Worm (Caenorhabditis elegans): ENCODE data around the gene ins-22.

The ins-22 gene

ce11 chrIII:10000428-10000827 is 25.7 kb upstream of the ins-22 start, which contains the start of gene C05B5.2:
Gene C05B5.2 (minus strand): TSS chrIII:10000528.
- no peak for TF ChIP-seq dpl-1 (GFP tag; optimal IDR thresholded peaks at IDR 0.05)
- no peak for TF ChIP-seq grh-1 (GFP tag; IDR thresholded peaks at IDR 0.05)
- TF ChIP-seq elt-3 (tag; optimal IDR thresholded peaks at IDR 0.05): no peak
- TF ChIP-seq vab-15 (tag; optimal IDR thresholded peaks at IDR 0.05): no peak
- no peak for TF ChIP-seq unc-130 (tag; optimal IDR thresholded peaks at IDR 0.05)
- TF ChIP-seq lin-39 (tag; optimal IDR thresholded peaks at IDR 0.05): no peak
- no peak for TF ChIP-seq zip-4 (GFP tag; optimal IDR thresholded peaks at IDR 0.05)
- no peak for TF ChIP-seq lir-3 (tag; optimal IDR thresholded peaks at IDR 0.05; ENCODE audit: poor library complexity)
- no peak for TF ChIP-seq lin-35 (GFP tag; optimal IDR thresholded peaks at IDR 0.05)
- no peak for TF ChIP-seq lin-15B (tag; optimal IDR thresholded peaks at IDR 0.05)
- TF ChIP-seq unc-98 (GFP tag; IDR thresholded peaks at IDR 0.05): no peak
- no peak for TF ChIP-seq unc-62 (GFP tag; optimal IDR thresholded peaks at IDR 0.05)
- TF ChIP-seq swsn-7 (tag; optimal IDR thresholded peaks at IDR 0.05): no peak

DNA sequence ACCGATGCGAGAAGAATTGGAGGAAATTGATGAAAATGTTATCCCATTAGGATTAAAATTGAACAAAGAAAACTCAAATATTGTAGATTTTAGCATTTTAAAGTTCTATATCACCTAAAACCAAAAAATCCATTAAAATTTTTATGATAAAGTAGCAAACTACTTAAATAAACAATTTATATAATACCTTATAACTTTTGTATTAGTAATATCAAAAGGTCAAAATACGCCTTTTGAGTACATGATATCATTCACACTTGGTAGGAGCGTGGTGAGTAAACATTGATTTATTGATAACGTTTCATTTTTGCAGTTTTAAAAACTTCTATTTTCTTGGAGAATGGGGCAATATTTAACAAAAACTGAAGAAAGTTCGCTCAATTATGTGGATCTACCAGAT is 25.0 kb upstream of the ins-22 start, which contains the start of gene C05B5.5:
C05B5.5 (plus strand) TSS at position 301 of the 400 bp plus-strand sequence.
- TF ChIP-seq sptf-1 (tag; optimal IDR thresholded peaks at IDR 0.05): no peak
- TF ChIP-seq zip-4 (GFP tag; optimal IDR thresholded peaks at IDR 0.05): no peak
- no peak for TF ChIP-seq ceh-90 (tag; optimal IDR thresholded peaks at IDR 0.05)
- TF ChIP-seq zag-1 (tag; optimal IDR thresholded peaks at IDR 0.05): no peak
- no peak for TF ChIP-seq ceh-8 (GFP tag; optimal IDR thresholded peaks at IDR 0.05)
- TF ChIP-seq egl-13 (tag; optimal IDR thresholded peaks at IDR 0.05): no peak
- no peak for TF ChIP-seq nhr-11 (tag; optimal IDR thresholded peaks at IDR 0.05)
- no peak for TF ChIP-seq grh-1 (GFP tag; IDR thresholded peaks at IDR 0.05)
- no peak for TF ChIP-seq skn-1 (tag; optimal IDR thresholded peaks at IDR 0.05)
- no peak for TF ChIP-seq nhr-90 (tag; optimal IDR thresholded peaks at IDR 0.05; ENCODE audit: poor library complexity)
- no peak for TF ChIP-seq mep-1 (tag; optimal IDR thresholded peaks at IDR 0.05)
- TF ChIP-seq swsn-7 (tag; optimal IDR thresholded peaks at IDR 0.05): no peak
- no peak for TF ChIP-seq mef-2 (tag; optimal IDR thresholded peaks at IDR 0.05)
- TF ChIP-seq lin-15B (tag; optimal IDR thresholded peaks at IDR 0.05): no peak

ce11 chrIII:10004213-10004612 is 21.9 kb upstream of the ins-22 start, which contains the start of gene C05B5.11:
Gene C05B5.11 (plus strand): TSS chrIII:10004513.
- no peak for TF ChIP-seq ces-1 (GFP tag; optimal IDR thresholded peaks at IDR 0.05)
- TF ChIP-seq unc-30 (tag; optimal IDR thresholded peaks at IDR 0.05): no peak
- TF ChIP-seq snu-23 (GFP tag; optimal IDR thresholded peaks at IDR 0.05): no peak

DNA sequence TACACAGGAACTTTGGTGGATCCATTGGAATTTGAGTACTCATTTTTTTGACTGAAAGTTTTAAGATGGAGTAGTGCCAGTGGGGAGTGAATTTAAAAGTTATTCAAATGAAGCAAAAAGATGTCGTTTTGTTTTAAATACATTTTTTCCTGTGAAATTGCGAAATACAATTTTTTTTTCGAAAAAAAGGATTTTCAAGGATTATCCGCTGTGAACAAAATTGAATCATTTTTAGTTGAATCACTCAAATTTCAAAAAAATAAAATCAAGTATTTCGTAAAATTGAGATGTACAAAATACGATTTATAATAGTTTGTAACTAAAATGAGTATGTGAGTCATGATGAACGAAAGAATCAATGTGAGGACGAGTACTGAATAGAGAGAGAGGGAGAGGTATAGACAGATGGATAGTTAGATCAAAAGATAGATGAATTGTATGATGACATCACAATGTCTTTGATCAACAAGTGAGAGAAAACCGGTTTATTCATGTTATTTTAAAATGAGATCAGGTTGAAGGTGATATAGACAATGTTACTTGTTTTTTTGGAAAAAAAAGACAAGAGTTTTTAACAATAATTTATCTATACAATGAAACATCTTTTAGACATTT is 19.2 kb upstream of the ins-22 start, which contains the start of gene C05B5.8:
C05B5.8 (minus strand) TSS at position 51 of the 615 bp plus-strand sequence.
- TF ChIP-seq isw-1 (GFP tag; IDR thresholded peaks at IDR 0.05) (no peak), nhr-19 (GFP tag; conservative IDR thresholded peaks at IDR 0.05) (peak; percentile 44), ztf-11 (tag; optimal IDR thresholded peaks at IDR 0.05) (no peak), C34B4.2 (tag; optimal IDR thresholded peaks at IDR 0.05) (no peak), lin-14 (GFP tag; optimal IDR thresholded peaks at IDR 0.05) (peak; percentile 86), C16A3.4 (tag; optimal IDR thresholded peaks at IDR 0.05) (peak; percentile 34), nhr-85 (tag) (peak; percentile 97), dpl-1 (GFP tag; optimal IDR thresholded peaks at IDR 0.05) (peak in 2 of 3 experiments; percentile 8 to 10), grh-1 (GFP tag; IDR thresholded peaks at IDR 0.05) (peak; percentile 97), blmp-1 (tag; optimal IDR thresholded peaks at IDR 0.05) (peak; percentile 46), elt-2 (tag; optimal IDR thresholded peaks at IDR 0.05) (no peak), elt-3 (tag; optimal IDR thresholded peaks at IDR 0.05) (peak in 3 of 6 experiments; percentile 31 to 58 (median 39)), snu-23 (GFP tag; optimal IDR thresholded peaks at IDR 0.05) (peak; percentile 74), nhr-90 (tag; optimal IDR thresholded peaks at IDR 0.05; ENCODE audit: poor library complexity) (peak; percentile 57), lin-35 (GFP tag; optimal IDR thresholded peaks at IDR 0.05) (peak in 1 of 2 experiments; percentile 31), egl-13 (tag; optimal IDR thresholded peaks at IDR 0.05) (no peak), mep-1 (tag; optimal IDR thresholded peaks at IDR 0.05) (peak; percentile 13), xbp-1 (tag; optimal IDR thresholded peaks at IDR 0.05) (no peak), lir-3 (tag; optimal IDR thresholded peaks at IDR 0.05; ENCODE audit: poor library complexity) (peak; percentile 20), ceh-8 (GFP tag; optimal IDR thresholded peaks at IDR 0.05) (no peak), hlh-4 (tag; optimal IDR thresholded peaks at IDR 0.05) (no peak), ceh-88 (GFP tag; IDR thresholded peaks at IDR 0.05) (no peak), efl-3 (GFP tag; optimal IDR thresholded peaks at IDR 0.05) (no peak), F16B12.6 (tag; optimal IDR thresholded peaks at IDR 0.05) (no peak), unc-98 (GFP tag; IDR thresholded peaks at IDR 0.05) (no peak), nhr-28 (tag; optimal IDR thresholded peaks at IDR 0.05) (no peak), vab-15 (tag; optimal IDR thresholded peaks at IDR 0.05) (peak; percentile 49), tbx-2 (tag; optimal IDR thresholded peaks at IDR 0.05) (no peak), ceh-82 (tag; optimal IDR thresholded peaks at IDR 0.05) (no peak), nhr-20 (tag; optimal IDR thresholded peaks at IDR 0.05) (peak; percentile 71)

All from whole organism, L1 larva.